Worm (Caenorhabditis elegans): ENCODE results near the gene F53B1.2.
A peak's percentile ranks its signal among the peaks of the same experiment; 100 is the strongest.

F53B1.2 gene

ce11 chrX:2093169-2093568 is 15.6 kb upstream of the F53B1.2 start, which contains the start of gene col-164:
Gene col-164 (plus strand): TSS chrX:2093469.
- TF ChIP-seq egl-44 (GFP tag; IDR thresholded peaks at IDR 0.05): no peak

DNA sequence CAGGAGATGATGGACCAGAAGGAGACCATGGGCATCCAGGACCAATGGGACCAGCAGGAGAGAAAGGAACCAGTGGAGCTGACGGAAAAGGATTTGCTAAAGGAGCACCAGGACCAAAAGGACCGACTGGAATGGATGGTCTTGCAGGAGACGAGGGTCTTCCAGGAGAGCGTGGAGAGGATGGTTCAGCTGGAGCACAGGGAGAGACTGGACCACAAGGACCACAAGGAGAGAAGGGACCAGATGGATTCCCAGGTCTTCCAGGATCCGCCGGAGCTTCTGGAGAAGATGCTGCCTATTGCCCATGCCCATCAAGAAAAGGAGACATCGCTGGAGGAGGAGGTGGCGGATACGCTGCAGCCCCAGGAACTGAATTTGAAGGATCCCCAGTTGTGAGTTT is 14.7 kb upstream of the F53B1.2 start:
- TF ChIP-seq sptf-2 (GFP tag; optimal IDR thresholded peaks at IDR 0.05) (no peak), rpc-1 (optimal IDR thresholded peaks at IDR 0.05) (no peak), rpc-1 (tag; optimal IDR thresholded peaks at IDR 0.05) (no peak), rcor-1 (GFP tag; IDR thresholded peaks at IDR 0.05) (no peak), F10E7.11 (tag; optimal IDR thresholded peaks at IDR 0.05) (no peak), F33H1.4 (GFP tag; IDR thresholded peaks at IDR 0.05) (no peak), egrh-3 (GFP tag; IDR thresholded peaks at IDR 0.05) (peak; percentile 31; the same call in 1 of the 2 replicates), dpl-1 (GFP tag; optimal IDR thresholded peaks at IDR 0.05) (no peak), tlf-1 (GFP tag; optimal IDR thresholded peaks at IDR 0.05) (no peak), mes-4 (tag; optimal IDR thresholded peaks at IDR 0.05) (no peak), zfh-2 (GFP tag; conservative IDR thresholded peaks at IDR 0.05) (0 out of 2 replicates have a peak, but pooled peaks have one; percentile 21), unc-62 (GFP tag; optimal IDR thresholded peaks at IDR 0.05) (no peak)

- TF ChIP-seq nhr-120 (GFP tag; IDR thresholded peaks at IDR 0.05) (no peak), lin-54 (GFP tag; optimal IDR thresholded peaks at IDR 0.05) (no peak), sea-2 (GFP tag; IDR thresholded peaks at IDR 0.05) (no peak), aptf-3 (GFP tag; IDR thresholded peaks at IDR 0.05) (no peak), somi-1 (GFP tag; optimal IDR thresholded peaks at IDR 0.05) (no peak), athp-1 (tag; optimal IDR thresholded peaks at IDR 0.05) (no peak), lin-40 (tag; optimal IDR thresholded peaks at IDR 0.05) (no peak), madf-6 (GFP tag; IDR thresholded peaks at IDR 0.05) (no peak), nhr-179 (tag; optimal IDR thresholded peaks at IDR 0.05) (no peak), F57A8.1 (GFP tag; optimal IDR thresholded peaks at IDR 0.05) (no peak)
These were observed 12.0 kb upstream of the F53B1.2 start, which contains the start of gene T21D9.2 for ce11 chrX:2096804-2097203. Gene T21D9.2 (minus strand): TSS chrX:2096904.

- TF ChIP-seq tbx-9 (tag; optimal IDR thresholded peaks at IDR 0.05; ENCODE audit: borderline replicate concordance): no peak
- TF ChIP-seq Y67H2A.10 (GFP tag; conservative IDR thresholded peaks at IDR 0.05): no peak
- TF ChIP-seq die-1 (tag; optimal IDR thresholded peaks at IDR 0.05): no peak
- TF ChIP-seq zfh-2 (GFP tag; conservative IDR thresholded peaks at IDR 0.05): no peak
- no peak for TF ChIP-seq unc-130 (GFP tag; optimal IDR thresholded peaks at IDR 0.05)
- no peak for TF ChIP-seq nhr-179 (tag; optimal IDR thresholded peaks at IDR 0.05)
- no peak for TF ChIP-seq pbrm-1 (GFP tag; IDR thresholded peaks at IDR 0.05)
- TF ChIP-seq B0261.1 (tag; optimal IDR thresholded peaks at IDR 0.05): no peak
- no peak for TF ChIP-seq C06A6.2 (GFP tag; conservative IDR thresholded peaks at IDR 0.05)
- TF ChIP-seq aptf-2 (GFP tag; conservative IDR thresholded peaks at IDR 0.05): no peak
- TF ChIP-seq C17E4.6 (GFP tag; IDR thresholded peaks at IDR 0.05): no peak
- no peak for TF ChIP-seq F33H1.4 (GFP tag; IDR thresholded peaks at IDR 0.05)
- TF ChIP-seq hlh-12 (tag; optimal IDR thresholded peaks at IDR 0.05): no peak
- TF ChIP-seq mxl-1 (tag; optimal IDR thresholded peaks at IDR 0.05): no peak
- TF ChIP-seq somi-1 (GFP tag; optimal IDR thresholded peaks at IDR 0.05): no peak
- no peak for TF ChIP-seq Y95B8A.8 (GFP tag; IDR thresholded peaks at IDR 0.05)
- TF ChIP-seq nfyb-1 (GFP tag; IDR thresholded peaks at IDR 0.05): no peak
- no peak for TF ChIP-seq lag-1 (GFP tag; IDR thresholded peaks at IDR 0.05)
- no peak for TF ChIP-seq lin-40 (tag; optimal IDR thresholded peaks at IDR 0.05)
- no peak for TF ChIP-seq ztf-28 (GFP tag; IDR thresholded peaks at IDR 0.05)
These were observed 9.8 kb upstream of the F53B1.2 start for ce11 chrX:2099002-2099401.

Data from whole organism, young adult.